Fruit fly (Drosophila melanogaster) whole organism, embryonic: Measurements from ENCODE around the gene CG14340.

Source experiments
- Asciz ChIP-seq: fragments of 200-800 bp; sonication (Bioruptor generic); optimal IDR thresholded peaks from 2 replicates; lab custom pipeline; 2017; ENCODE audit warnings: missing biosample characterization, mild to moderate bottlenecking, missing genetic modification characterization, missing genetic modification reagents
- B-H1 ChIP-seq: fragments of 200-800 bp; sonication (Bioruptor generic); IDR thresholded peaks from 3 replicates; pipeline ENCODE4 v1.3.6; 2022; ENCODE audit warnings: missing biosample characterization, missing genetic modification characterization
- CG10147 ChIP-seq: fragments of 200-800 bp; sonication (Bioruptor generic); optimal IDR thresholded peaks from 2 replicates; lab custom pipeline; 2019; ENCODE audit warnings: missing biosample characterization, mild to moderate bottlenecking, missing genetic modification characterization, moderate library complexity
- CG10654 ChIP-seq: fragments of 200-800 bp; sonication (Bioruptor generic); optimal IDR thresholded peaks from 2 replicates; lab custom pipeline; 2016; ENCODE audit warnings: missing biosample characterization, missing genetic modification characterization
- CG12104 ChIP-seq: fragments of 200-800 bp; sonication (Bioruptor generic); optimal IDR thresholded peaks from 3 replicates; lab custom pipeline; 2016; ENCODE audit warnings: missing biosample characterization, missing genetic modification characterization
- CG14965 ChIP-seq: fragments of 200-800 bp; sonication (Bioruptor generic); optimal IDR thresholded peaks from 2 replicates; lab custom pipeline; 2016; ENCODE audit warnings: missing biosample characterization, missing genetic modification characterization, borderline replicate concordance
- CG15479 ChIP-seq: fragments of 200-800 bp; sonication (Bioruptor generic); optimal IDR thresholded peaks from 3 replicates; lab custom pipeline; 2019; ENCODE audit warnings: missing biosample characterization, mild to moderate bottlenecking, missing genetic modification characterization, moderate library complexity
- CG15514 ChIP-seq: fragments of 200-800 bp; sonication (Bioruptor generic); optimal IDR thresholded peaks from 3 replicates; lab custom pipeline; 2017; ENCODE audit warnings: missing biosample characterization, missing genetic modification characterization, mild to moderate bottlenecking, moderate library complexity, missing genetic modification reagents
- CG17385 ChIP-seq: fragments of 200-800 bp; sonication (Bioruptor generic); optimal IDR thresholded peaks from 3 replicates; lab custom pipeline; 2018; ENCODE audit warnings: missing biosample characterization, mild to moderate bottlenecking, missing genetic modification characterization
- CG17912 ChIP-seq: fragments of 200-800 bp; sonication (Bioruptor generic); optimal IDR thresholded peaks from 2 replicates; lab custom pipeline; 2018; ENCODE audit warnings: missing biosample characterization, mild to moderate bottlenecking, missing genetic modification characterization
- CG2129 ChIP-seq: fragments of 200-800 bp; sonication (Bioruptor generic); IDR thresholded peaks from 2 replicates; pipeline ENCODE4 v1.3.6; 2022; ENCODE audit warnings: missing biosample characterization, missing genetic modification characterization; ENCODE audit not compliant: partially characterized antibody
- CG30431 ChIP-seq: fragments of 200-800 bp; sonication (Bioruptor generic); optimal IDR thresholded peaks from 2 replicates; lab custom pipeline; 2017; ENCODE audit warnings: missing biosample characterization, missing genetic modification characterization
- CG34422 ChIP-seq: fragments of 200-800 bp; sonication (Bioruptor generic); IDR thresholded peaks from 3 replicates; pipeline ENCODE4 v1.3.6; 2022; ENCODE audit warnings: missing biosample characterization, missing genetic modification characterization
- CG4617 ChIP-seq: fragments of 200-800 bp; sonication (Bioruptor generic); optimal IDR thresholded peaks from 3 replicates; lab custom pipeline; 2016; ENCODE audit warnings: missing biosample characterization, missing genetic modification characterization, borderline replicate concordance
- CG7372 ChIP-seq: fragments of 200-800 bp; sonication (Bioruptor generic); IDR thresholded peaks from 2 replicates; pipeline ENCODE4 v1.3.6; 2022; ENCODE audit warnings: missing biosample characterization, missing genetic modification characterization
- CG9609 ChIP-seq: fragments of 200-800 bp; sonication (Bioruptor generic); optimal IDR thresholded peaks from 3 replicates; lab custom pipeline; 2016; ENCODE audit warnings: missing biosample characterization, missing genetic modification characterization
- D19A ChIP-seq: fragments of 200-800 bp; optimal IDR thresholded peaks from 3 replicates; lab custom pipeline; 2019; ENCODE audit warnings: missing biosample characterization, mild to moderate bottlenecking, missing genetic modification characterization, moderate library complexity
- Dbx ChIP-seq: fragments of 200-800 bp; sonication (Bioruptor generic); IDR thresholded peaks from 3 replicates; pipeline ENCODE4 v1.3.6; 2022; ENCODE audit warnings: missing biosample characterization, missing genetic modification characterization
- Doc3 ChIP-seq: fragments of 200-800 bp; sonication (Bioruptor generic); IDR thresholded peaks from 3 replicates; pipeline ENCODE4 v1.3.6; 2022; ENCODE audit warnings: missing biosample characterization, missing genetic modification characterization; ENCODE audit not compliant: partially characterized antibody
- E2f1 ChIP-seq: fragments of 200-800 bp; sonication (Bioruptor generic); IDR thresholded peaks from 2 replicates; pipeline ENCODE4 v1.3.6; 2022; ENCODE audit warnings: missing biosample characterization, missing genetic modification characterization
- ERR ChIP-seq: fragments of 200-800 bp; sonication (Bioruptor generic); optimal IDR thresholded peaks from 2 replicates; lab custom pipeline; 2016; ENCODE audit warnings: missing biosample characterization, missing genetic modification characterization
- Fer2 ChIP-seq: fragments of 200-800 bp; sonication (Bioruptor generic); optimal IDR thresholded peaks from 2 replicates; lab custom pipeline; 2018; ENCODE audit warnings: missing biosample characterization, mild to moderate bottlenecking, missing genetic modification characterization, moderate library complexity
- HLH3B ChIP-seq: fragments of 200-800 bp; sonication (Bioruptor generic); IDR thresholded peaks from 2 replicates; pipeline ENCODE4 v1.3.6; 2022; ENCODE audit warnings: missing biosample characterization, missing genetic modification characterization
- HLHmδ ChIP-seq: fragments of 200-800 bp; sonication (Bioruptor generic); optimal IDR thresholded peaks from 2 replicates; lab custom pipeline; 2018; ENCODE audit warnings: missing biosample characterization, mild to moderate bottlenecking, missing genetic modification characterization, moderate library complexity
- NK7.1 ChIP-seq: fragments of 200-800 bp; sonication (Bioruptor generic); optimal IDR thresholded peaks from 3 replicates; lab custom pipeline; 2016; ENCODE audit warnings: missing biosample characterization, missing genetic modification characterization
- Optix ChIP-seq: fragments of 200-800 bp; sonication (Bioruptor generic); IDR thresholded peaks from 3 replicates; pipeline ENCODE4 v1.3.6; 2022; ENCODE audit warnings: missing biosample characterization, missing genetic modification characterization
- PHDP ChIP-seq: fragments of 200-800 bp; sonication (Bioruptor generic); optimal IDR thresholded peaks from 3 replicates; lab custom pipeline; 2018; ENCODE audit warnings: missing biosample characterization, mild to moderate bottlenecking, missing genetic modification characterization, moderate library complexity
- Scr ChIP-seq: fragments of 200-800 bp; sonication (Bioruptor generic); IDR thresholded peaks from 2 replicates; pipeline ENCODE4 v1.3.6; 2022; ENCODE audit warnings: missing biosample characterization, missing genetic modification characterization; ENCODE audit not compliant: partially characterized antibody
- Sox100B ChIP-seq: fragments of 200-800 bp; sonication (Bioruptor generic); optimal IDR thresholded peaks from 3 replicates; lab custom pipeline; 2018; ENCODE audit warnings: missing biosample characterization, mild to moderate bottlenecking, missing genetic modification characterization
- Sox102F ChIP-seq: fragments of 200-800 bp; sonication (Bioruptor generic); optimal IDR thresholded peaks from 2 replicates; lab custom pipeline; 2018; ENCODE audit warnings: missing biosample characterization, mild to moderate bottlenecking, missing genetic modification characterization, moderate library complexity
- Sry-δ ChIP-seq: fragments of 200-800 bp; sonication (Bioruptor generic); optimal IDR thresholded peaks from 2 replicates; lab custom pipeline; 2016; ENCODE audit warnings: missing biosample characterization, missing genetic modification characterization
- aop ChIP-seq: fragments of 200-800 bp; sonication (Bioruptor generic); IDR thresholded peaks from 2 replicates; pipeline ENCODE4 v1.3.6; 2022; ENCODE audit warnings: missing biosample characterization, missing genetic modification characterization
- cas ChIP-seq: fragments of 200-800 bp; sonication (Bioruptor generic); IDR thresholded peaks from 2 replicates; pipeline ENCODE4 v1.3.6; 2022; ENCODE audit warnings: missing biosample characterization, missing genetic modification characterization
- crp ChIP-seq, 2 experiments: fragments of 200-800 bp; sonication (Bioruptor generic); optimal IDR thresholded peaks; 2 replicates in 1 of 2; 3 replicates in 1 of 2; lab custom pipeline; 2017; ENCODE audit warnings: missing biosample characterization in 2 of 2, missing genetic modification characterization in 2 of 2, mild to moderate bottlenecking in 1 of 2, moderate library complexity in 1 of 2
- fd102C ChIP-seq: fragments of 200-800 bp; sonication (Bioruptor generic); optimal IDR thresholded peaks from 2 replicates; lab custom pipeline; 2018; ENCODE audit warnings: missing biosample characterization, mild to moderate bottlenecking, missing genetic modification characterization, moderate library complexity
- fd96Cb ChIP-seq: fragments of 200-800 bp; sonication (Bioruptor generic); optimal IDR thresholded peaks from 2 replicates; lab custom pipeline; 2018; ENCODE audit warnings: missing biosample characterization, mild to moderate bottlenecking, missing genetic modification characterization, moderate library complexity
- gcm ChIP-seq: fragments of 200-800 bp; sonication (Bioruptor generic); optimal IDR thresholded peaks from 2 replicates; lab custom pipeline; 2019; ENCODE audit warnings: missing biosample characterization, mild to moderate bottlenecking, missing genetic modification characterization, moderate library complexity
- ind ChIP-seq: fragments of 200-800 bp; sonication (Bioruptor generic); optimal IDR thresholded peaks from 3 replicates; lab custom pipeline; 2016; ENCODE audit warnings: missing biosample characterization, missing genetic modification characterization
- inv ChIP-seq: fragments of 200-800 bp; sonication (Bioruptor generic); IDR thresholded peaks from 2 replicates; pipeline ENCODE4 v1.3.6; 2022; ENCODE audit warnings: missing biosample characterization, missing genetic modification characterization; ENCODE audit not compliant: partially characterized antibody
- jing ChIP-seq: fragments of 200-800 bp; sonication (Bioruptor generic); optimal IDR thresholded peaks from 2 replicates; lab custom pipeline; 2018; ENCODE audit warnings: missing biosample characterization, mild to moderate bottlenecking, missing genetic modification characterization
- jumu ChIP-seq: fragments of 200-800 bp; sonication (Bioruptor generic); optimal IDR thresholded peaks from 3 replicates; lab custom pipeline; 2016; ENCODE audit warnings: missing biosample characterization, missing genetic modification characterization
- kay ChIP-seq: fragments of 200-800 bp; sonication (Bioruptor generic); optimal IDR thresholded peaks from 2 replicates; lab custom pipeline; 2016; ENCODE audit warnings: missing biosample characterization, missing genetic modification characterization
- mirr ChIP-seq: fragments of 200-800 bp; sonication (Bioruptor generic); optimal IDR thresholded peaks from 3 replicates; lab custom pipeline; 2018; ENCODE audit warnings: missing biosample characterization, mild to moderate bottlenecking, missing genetic modification characterization
- odd ChIP-seq: fragments of 200-800 bp; sonication (Bioruptor generic); optimal IDR thresholded peaks from 2 replicates; lab custom pipeline; 2017; ENCODE audit warnings: missing biosample characterization, mild to moderate bottlenecking, missing genetic modification characterization
- ro ChIP-seq: fragments of 200-800 bp; sonication (Bioruptor generic); IDR thresholded peaks from 2 replicates; pipeline ENCODE4 v1.3.6; 2022; ENCODE audit warnings: missing biosample characterization, missing genetic modification characterization
- stwl ChIP-seq: fragments of 200-800 bp; sonication (Bioruptor generic); optimal IDR thresholded peaks from 3 replicates; lab custom pipeline; 2018; ENCODE audit warnings: missing biosample characterization, mild to moderate bottlenecking, missing genetic modification characterization, moderate library complexity
- unc-4 ChIP-seq: fragments of 200-800 bp; sonication (Bioruptor generic); IDR thresholded peaks from 2 replicates; pipeline ENCODE4 v1.3.6; 2022; ENCODE audit warnings: missing biosample characterization, missing genetic modification characterization; ENCODE audit not compliant: partially characterized antibody
- yki ChIP-seq: fragments of >200 bp; optimal IDR thresholded peaks from 3 replicates; lab custom pipeline; 2018
- zfh1 ChIP-seq: fragments of 200-800 bp; sonication (Bioruptor generic); IDR thresholded peaks from 3 replicates; pipeline ENCODE4 v1.3.6; 2022; ENCODE audit warnings: missing biosample characterization, missing genetic modification characterization
- zfh2 ChIP-seq: fragments of 200-800 bp; sonication (Bioruptor generic); optimal IDR thresholded peaks from 2 replicates; lab custom pipeline; 2016; ENCODE audit warnings: missing biosample characterization, missing genetic modification characterization

Gene CG14340

dm6 chr2L:1123078-1123818, 10.5 kb downstream of the CG14340 start (continued):
- TF ChIP-seq ind (GFP tag; lab: Kevin White, UChicago) (no peak), unc-4 (GFP tag; lab: Robert Waterston, UW) (no peak), Doc3 (GFP tag; lab: Robert Waterston, UW) (no peak), CG10147 (GFP tag; lab: Kevin White, UChicago) (no peak), CG14965 (GFP tag; lab: Kevin White, UChicago) (no peak), yki (no peak), mirr (GFP tag; lab: Kevin White, UChicago) (no peak), Asciz (peak; percentile 75), cas (no peak), ro (no peak), CG17912 (no peak), Optix (no peak), odd (peak; percentile 20), CG7372 (GFP tag; lab: Robert Waterston, UW) (no peak), crp (GFP tag; optimal IDR thresholded peaks at IDR 0.05; lab: Kevin White, UChicago) (no peak), Dbx (GFP tag; lab: Robert Waterston, UW) (no peak), inv (GFP tag; lab: Robert Waterston, UW) (no peak), CG17385 (peak; percentile 20), HLHmδ (GFP tag; lab: Kevin White, UChicago) (no peak), Sox100B (peak; percentile 57), aop (GFP tag; lab: Robert Waterston, UW) (no peak), CG9609 (GFP tag; lab: Kevin White, UChicago) (no peak), CG4617 (GFP tag; lab: Kevin White, UChicago) (no peak), fd102C (GFP tag; lab: Kevin White, UChicago) (no peak), jumu (GFP tag; lab: Kevin White, UChicago) (no peak), CG10654 (GFP tag; lab: Kevin White, UChicago) (peak; percentile 3), zfh2 (GFP tag; lab: Kevin White, UChicago) (no peak), CG30431 (GFP tag; lab: Kevin White, UChicago) (no peak), D19A (tag; lab: Kevin White, UChicago) (peak; percentile 61), fd96Cb (tag; lab: Kevin White, UChicago) (peak; percentile 29), NK7.1 (GFP tag; lab: Kevin White, UChicago) (no peak), PHDP (tag; lab: Kevin White, UChicago) (peak; percentile 65), HLH3B (GFP tag; lab: Robert Waterston, UW) (no peak), B-H1 (GFP tag; lab: Robert Waterston, UW) (no peak), Scr (no peak), kay (GFP tag; lab: Kevin White, UChicago) (no peak), gcm (GFP tag; lab: Kevin White, UChicago) (peak; percentile 55), ERR (GFP tag; lab: Kevin White, UChicago) (no peak), CG15514 (no peak), stwl (tag; lab: Kevin White, UChicago) (no peak), CG34422 (GFP tag; lab: Robert Waterston, UW) (no peak), CG12104 (GFP tag; lab: Kevin White, UChicago) (no peak), CG15479 (GFP tag; lab: Kevin White, UChicago) (no peak), E2f1 (no peak), jing (no peak), zfh1 (GFP tag; lab: Robert Waterston, UW) (peak; percentile 46; the same call in 1 of the 3 replicates), Sry-δ (GFP tag; lab: Kevin White, UChicago) (no peak), Sox102F (GFP tag; lab: Kevin White, UChicago) (peak; percentile 70), Fer2 (tag; lab: Kevin White, UChicago) (no peak), CG2129 (GFP tag; lab: Robert Waterston, UW) (no peak)
